Worm (Caenorhabditis elegans): ENCODE results near the gene mrps-18.C.

DNA sequence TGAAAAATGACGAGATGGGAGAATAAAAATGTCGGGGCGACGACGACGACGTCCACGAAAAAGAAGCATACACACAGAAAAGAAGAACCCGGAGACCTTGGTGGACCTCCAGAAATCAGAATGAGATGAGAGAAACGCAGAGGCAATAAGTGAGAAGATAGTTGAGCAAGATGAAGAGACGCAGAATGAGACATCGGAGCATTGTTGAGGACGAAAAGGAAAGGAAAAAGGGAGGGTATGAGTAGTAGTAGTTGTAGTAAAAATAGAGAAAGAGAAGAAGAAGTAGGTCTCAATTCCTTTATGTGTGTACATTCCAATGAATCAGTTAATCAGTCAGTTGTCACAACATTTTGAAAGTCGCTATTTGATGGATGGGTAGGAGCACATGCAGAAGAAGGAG is 6.7 kb upstream of the mrps-18.C start, which contains the start of gene T14B4.8:
- TF ChIP-seq nhr-237 (tag; optimal IDR thresholded peaks at IDR 0.05) = no peak
- no peak for TF ChIP-seq snpc-4 (tag; optimal IDR thresholded peaks at IDR 0.05)
- no peak for TF ChIP-seq pha-4 (tag; optimal IDR thresholded peaks at IDR 0.05)
- TF ChIP-seq mdl-1 (tag; optimal IDR thresholded peaks at IDR 0.05) = no peak

All from whole organism, L3 larva.